Fruit fly (Drosophila melanogaster) whole organism, embryonic: ENCODE data around the gene Aprt.

ENCODE experiments used
- Atf6 ChIP-seq: fragments of 200-800 bp; sonication (Bioruptor generic); IDR thresholded peaks from 2 replicates; pipeline ENCODE4 v1.3.6; 2022; ENCODE audit warnings: missing biosample characterization, missing genetic modification characterization
- CG10366 ChIP-seq: fragments of 200-800 bp; sonication (Bioruptor generic); IDR thresholded peaks from 2 replicates; pipeline ENCODE4 v1.3.6; 2022; ENCODE audit warnings: missing biosample characterization, missing genetic modification characterization
- CG11696 ChIP-seq: fragments of 200-800 bp; sonication (Bioruptor generic); IDR thresholded peaks from 2 replicates; pipeline ENCODE4 v1.3.6; 2022; ENCODE audit warnings: missing biosample characterization, missing genetic modification characterization
- CG12071 ChIP-seq: fragments of 200-800 bp; sonication (Bioruptor generic); optimal IDR thresholded peaks from 3 replicates; lab custom pipeline; 2018; ENCODE audit warnings: missing biosample characterization, mild to moderate bottlenecking, missing genetic modification characterization
- CG3847 ChIP-seq: fragments of 200-800 bp; sonication (Bioruptor generic); IDR thresholded peaks from 2 replicates; pipeline ENCODE4 v1.3.6; 2022; ENCODE audit warnings: missing biosample characterization, missing genetic modification characterization
- CG4730 ChIP-seq: fragments of 200-800 bp; sonication (Bioruptor generic); IDR thresholded peaks from 2 replicates; pipeline ENCODE4 v1.3.6; 2022; ENCODE audit warnings: missing biosample characterization, missing genetic modification characterization
- Deaf1 ChIP-seq: fragments of 200-800 bp; optimal IDR thresholded peaks from 3 replicates; lab custom pipeline; 2019; ENCODE audit warnings: missing biosample characterization, mild to moderate bottlenecking, missing genetic modification characterization, moderate library complexity
- Rfx ChIP-seq: fragments of 200-800 bp; sonication (Bioruptor generic); IDR thresholded peaks from 2 replicates; pipeline ENCODE4 v1.3.6; 2022; ENCODE audit warnings: missing biosample characterization, missing genetic modification characterization
- br ChIP-seq: fragments of >200 bp; optimal IDR thresholded peaks from 2 replicates; lab custom pipeline; 2017
- bsh ChIP-seq, 2 experiments: fragments of 200-800 bp; sonication (Bioruptor generic); optimal IDR thresholded peaks; 2 replicates each; lab custom pipeline; 2017 to 2018; ENCODE audit warnings: mild to moderate bottlenecking in 2 of 2, missing biosample characterization in 2 of 2, missing genetic modification characterization in 2 of 2, moderate library complexity in 1 of 2
- kay ChIP-seq: fragments of 200-800 bp; sonication (Bioruptor generic); optimal IDR thresholded peaks from 2 replicates; lab custom pipeline; 2016; ENCODE audit warnings: missing biosample characterization, missing genetic modification characterization
- row ChIP-seq: fragments of 200-800 bp; sonication (Bioruptor generic); IDR thresholded peaks from 3 replicates; pipeline ENCODE4 v1.3.6; 2022; ENCODE audit warnings: missing biosample characterization, missing genetic modification characterization

- TF ChIP-seq CG11696 (GFP tag; lab: Robert Waterston, UW): no peak
- TF ChIP-seq row: no peak
- TF ChIP-seq Deaf1 (tag; lab: Kevin White, UChicago): no peak
- TF ChIP-seq CG4730 (GFP tag; lab: Robert Waterston, UW): no peak
- no peak for TF ChIP-seq Atf6 (GFP tag; lab: Robert Waterston, UW)
- TF ChIP-seq br (lab: Kevin White, UChicago): no peak
- no peak for TF ChIP-seq CG3847
- TF ChIP-seq CG10366 (GFP tag; lab: Robert Waterston, UW): no peak
- no peak for TF ChIP-seq Rfx (GFP tag; lab: Robert Waterston, UW)
- no peak for TF ChIP-seq CG12071
- TF ChIP-seq bsh (GFP tag; optimal IDR thresholded peaks at IDR 0.05; lab: Kevin White, UChicago): no peak
- no peak for TF ChIP-seq kay (GFP tag; lab: Kevin White, UChicago)
Observed at dm6 chr3L:1914668-1915067, 29.8 kb upstream of the Aprt start.
